Worm (Caenorhabditis elegans): ENCODE data around the gene C28A5.1.

DNA sequence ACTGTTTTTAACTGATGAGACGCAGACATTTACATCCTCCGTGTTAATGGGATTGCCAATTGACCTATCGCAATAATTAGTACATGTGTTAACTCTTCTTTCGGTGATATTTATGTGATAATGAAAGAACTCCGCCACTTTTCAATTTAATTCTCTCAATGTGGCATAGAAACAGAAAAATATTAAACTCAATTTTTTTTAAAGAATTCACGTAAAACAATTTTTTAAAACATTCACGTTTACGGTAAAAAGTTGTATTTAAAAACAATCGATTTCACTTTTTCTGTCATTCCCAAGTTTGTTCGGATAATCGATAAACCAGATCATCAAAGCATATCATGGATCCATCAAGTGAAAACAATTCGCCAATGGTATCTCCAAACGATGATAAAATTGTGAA is 34.7 kb upstream of the C28A5.1 start, which contains the start of gene mstr-2:
- no peak for TF ChIP-seq lim-6 (tag; optimal IDR thresholded peaks at IDR 0.05)
- no peak for TF ChIP-seq syd-9 (tag; optimal IDR thresholded peaks at IDR 0.05)
- no peak for TF ChIP-seq gmeb-2 (tag; optimal IDR thresholded peaks at IDR 0.05)
- no peak for TF ChIP-seq unc-3 (GFP tag; conservative IDR thresholded peaks at IDR 0.05)
- no peak for TF ChIP-seq unc-3 (tag; optimal IDR thresholded peaks at IDR 0.05)
- no peak for TF ChIP-seq unc-55 (GFP tag; optimal IDR thresholded peaks at IDR 0.05)
- TF ChIP-seq pag-3 (tag; optimal IDR thresholded peaks at IDR 0.05; ENCODE audit: borderline replicate concordance), result no peak
- no peak for TF ChIP-seq sox-4 (tag; optimal IDR thresholded peaks at IDR 0.05)
